Worm (Caenorhabditis elegans) whole organism, L4 larva: ENCODE results near the gene Y43F8B.1.

Experiments used
- F10B5.3 ChIP-seq: sonication (generic microtip); optimal IDR thresholded peaks from 2 replicates; lab custom pipeline; 2016; ENCODE audit warnings: mild to moderate bottlenecking, missing genetic modification characterization, missing compliant biosample characterization
- F37D6.2 ChIP-seq: sonication (generic microtip); optimal IDR thresholded peaks from 2 replicates; lab custom pipeline; 2016; ENCODE audit warnings: mild to moderate bottlenecking, missing genetic modification characterization, missing compliant biosample characterization
- T20F7.1 ChIP-seq: fragments of 200-800 bp; sonication (Bioruptor generic); optimal IDR thresholded peaks from 2 replicates; lab custom pipeline; 2018; ENCODE audit warnings: mild to moderate bottlenecking, missing genetic modification characterization, missing compliant biosample characterization
- T26A8.4 ChIP-seq: fragments of 200-800 bp; sonication (Bioruptor generic); IDR thresholded peaks from 2 replicates; pipeline ENCODE4 v1.3.6; 2022; ENCODE audit warnings: missing genetic modification characterization, missing compliant biosample characterization
- Y105C5A.15 ChIP-seq: fragments of 200-800 bp; sonication (Bioruptor generic); IDR thresholded peaks from 2 replicates; pipeline ENCODE4 v1.3.6; 2022; ENCODE audit warnings: missing genetic modification characterization, missing compliant biosample characterization
- Y75B8A.6 ChIP-seq: fragments of 200-800 bp; sonication (Bioruptor generic); IDR thresholded peaks from 2 replicates; pipeline ENCODE4 v1.3.6; 2022; ENCODE audit warnings: missing genetic modification reagents, missing genetic modification characterization, missing compliant biosample characterization
- ama-1 ChIP-seq: fragments of 150-350 bp; optimal IDR thresholded peaks from 2 replicates; lab custom pipeline; 2014; ENCODE audit warnings: inconsistent platforms, mixed read lengths
- attf-4 ChIP-seq: sonication (generic microtip); optimal IDR thresholded peaks from 3 replicates; lab custom pipeline; 2017; ENCODE audit warnings: missing biosample characterization, missing genetic modification characterization
- ceh-20 ChIP-seq: fragments of 200-800 bp; sonication (Bioruptor generic); IDR thresholded peaks from 2 replicates; pipeline ENCODE4 v1.3.6; 2022; ENCODE audit warnings: missing genetic modification reagents, missing genetic modification characterization, missing compliant biosample characterization
- ceh-28 ChIP-seq: fragments of 150-350 bp; optimal IDR thresholded peaks from 2 replicates; lab custom pipeline; 2014; ENCODE audit warnings: missing biosample characterization, missing genetic modification reagents, missing genetic modification characterization
- daf-19 ChIP-seq: fragments of 200-800 bp; sonication (Bioruptor generic); conservative IDR thresholded peaks from 2 replicates; pipeline ENCODE4 v1.3.6; 2022; ENCODE audit warnings: missing genetic modification characterization, missing compliant biosample characterization
- daf-8 ChIP-seq: fragments of 200-800 bp; sonication (Bioruptor generic); IDR thresholded peaks from 2 replicates; pipeline ENCODE4 v1.3.6; 2022; ENCODE audit warnings: missing genetic modification characterization, missing compliant biosample characterization
- dmd-6 ChIP-seq: fragments of 200-800 bp; sonication (Bioruptor generic); IDR thresholded peaks from 2 replicates; pipeline ENCODE4 v1.3.6; 2022; ENCODE audit warnings: missing genetic modification reagents, missing genetic modification characterization, missing compliant biosample characterization
- dpl-1 ChIP-seq: fragments of 150-350 bp; optimal IDR thresholded peaks from 2 replicates; lab custom pipeline; 2014; ENCODE audit warnings: missing biosample characterization, missing genetic modification reagents, missing genetic modification characterization
- duxl-1 ChIP-seq: sonication (generic microtip); optimal IDR thresholded peaks from 2 replicates; lab custom pipeline; 2016; ENCODE audit warnings: mild to moderate bottlenecking, missing genetic modification characterization, moderate library complexity, missing compliant biosample characterization; ENCODE audit not compliant: poor library complexity
- dve-1 ChIP-seq: sonication (generic microtip); optimal IDR thresholded peaks from 2 replicates; lab custom pipeline; 2017; ENCODE audit warnings: antibody characterized with exemption, mild to moderate bottlenecking, missing genetic modification characterization, missing compliant biosample characterization; ENCODE audit not compliant: insufficient read depth
- egl-27 ChIP-seq: sonication (generic microtip); optimal IDR thresholded peaks from 3 replicates; lab custom pipeline; 2017; ENCODE audit warnings: missing biosample characterization, missing genetic modification reagents, missing genetic modification characterization
- egl-43 ChIP-seq: fragments of 200-800 bp; sonication (Bioruptor generic); IDR thresholded peaks from 2 replicates; pipeline ENCODE4 v1.3.6; 2022; ENCODE audit warnings: missing genetic modification reagents, missing genetic modification characterization, missing compliant biosample characterization
- gei-8 ChIP-seq: fragments of 200-800 bp; sonication (Bioruptor generic); optimal IDR thresholded peaks from 2 replicates; lab custom pipeline; 2018; ENCODE audit warnings: mild to moderate bottlenecking, missing genetic modification characterization, missing compliant biosample characterization
- hlh-11 ChIP-seq: fragments of 200-800 bp; sonication (Bioruptor generic); optimal IDR thresholded peaks from 2 replicates; lab custom pipeline; 2018; ENCODE audit warnings: mild to moderate bottlenecking, missing genetic modification characterization, missing compliant biosample characterization
- hlh-30 ChIP-seq: sonication (generic microtip); optimal IDR thresholded peaks from 2 replicates; lab custom pipeline; 2017; ENCODE audit warnings: antibody characterized with exemption, mild to moderate bottlenecking, missing genetic modification characterization, missing compliant biosample characterization; ENCODE audit not compliant: insufficient read depth
- lin-1 ChIP-seq: fragments of 200-800 bp; sonication (Bioruptor generic); IDR thresholded peaks from 2 replicates; pipeline ENCODE4 v1.3.6; 2022; ENCODE audit warnings: missing genetic modification reagents, missing genetic modification characterization, missing compliant biosample characterization
- lin-13 ChIP-seq: fragments of 150-350 bp; optimal IDR thresholded peaks from 2 replicates; lab custom pipeline; 2014; ENCODE audit warnings: missing biosample characterization, missing genetic modification reagents, missing genetic modification characterization
- lin-38 ChIP-seq: fragments of 200-800 bp; sonication (Bioruptor generic); IDR thresholded peaks from 2 replicates; pipeline ENCODE4 v1.3.6; 2022; ENCODE audit warnings: missing genetic modification reagents, missing genetic modification characterization, missing compliant biosample characterization
- madf-9 ChIP-seq: fragments of 200-800 bp; sonication (Bioruptor generic); conservative IDR thresholded peaks from 2 replicates; pipeline ENCODE4 v1.3.6; 2022; ENCODE audit warnings: missing genetic modification reagents, missing genetic modification characterization, missing compliant biosample characterization
- mdl-1 ChIP-seq, 2 experiments: fragments of 150-350 bp in 1 of 2; sonication (generic microtip) in 1 of 2; optimal IDR thresholded peaks; 2 replicates each; lab custom pipeline; 2014 to 2017; ENCODE audit warnings: missing biosample characterization in 2 of 2, missing genetic modification characterization in 2 of 2
- mdt-29 ChIP-seq: fragments of 200-800 bp; sonication (Bioruptor generic); IDR thresholded peaks from 2 replicates; pipeline ENCODE4 v1.3.6; 2022; ENCODE audit warnings: missing genetic modification reagents, missing genetic modification characterization, missing compliant biosample characterization
- mxl-2 ChIP-seq: fragments of 200-800 bp; sonication (Bioruptor generic); conservative IDR thresholded peaks from 2 replicates; pipeline ENCODE4 v1.3.6; 2022; ENCODE audit warnings: missing genetic modification reagents, missing genetic modification characterization, missing compliant biosample characterization
- mxl-3 ChIP-seq: fragments of 200-800 bp; sonication (Bioruptor generic); optimal IDR thresholded peaks from 2 replicates; lab custom pipeline; 2018; ENCODE audit warnings: mild to moderate bottlenecking, missing genetic modification characterization, missing compliant biosample characterization
- nhr-102 ChIP-seq: sonication (generic microtip); optimal IDR thresholded peaks from 2 replicates; lab custom pipeline; 2016; ENCODE audit warnings: mild to moderate bottlenecking, missing genetic modification characterization, moderate library complexity, missing compliant biosample characterization
- nhr-28 ChIP-seq: fragments of 150-350 bp; optimal IDR thresholded peaks from 2 replicates; lab custom pipeline; 2014; ENCODE audit warnings: missing biosample characterization, missing genetic modification characterization
- nhr-41 ChIP-seq: fragments of 200-800 bp; sonication (Bioruptor generic); IDR thresholded peaks from 2 replicates; pipeline ENCODE4 v1.3.6; 2022; ENCODE audit warnings: missing genetic modification reagents, missing genetic modification characterization, missing compliant biosample characterization
- nhr-48 ChIP-seq: sonication (generic microtip); optimal IDR thresholded peaks from 2 replicates; lab custom pipeline; 2016; ENCODE audit warnings: mild to moderate bottlenecking, missing genetic modification characterization, missing compliant biosample characterization
- nhr-6 ChIP-seq: fragments of 150-350 bp; optimal IDR thresholded peaks from 2 replicates; lab custom pipeline; 2014; ENCODE audit warnings: missing biosample characterization, missing genetic modification characterization
- nhr-76 ChIP-seq: fragments of 150-350 bp; optimal IDR thresholded peaks from 2 replicates; lab custom pipeline; 2014; ENCODE audit warnings: missing biosample characterization, missing genetic modification characterization
- nhr-77 ChIP-seq: fragments of 150-350 bp; optimal IDR thresholded peaks from 2 replicates; lab custom pipeline; 2014; ENCODE audit warnings: missing biosample characterization, missing genetic modification characterization
- pha-4 ChIP-seq, 2 experiments: fragments of 150-350 bp in 1 of 2; fragments of 200-800 bp in 1 of 2; sonication (Bioruptor generic) in 1 of 2; IDR thresholded peaks in 1 of 2; optimal IDR thresholded peaks in 1 of 2; 2 replicates each; pipeline versions ENCODE4 v1.3.6 to Lab custom; 2014 to 2022; ENCODE audit warnings: missing genetic modification characterization in 2 of 2, missing genetic modification reagents in 2 of 2, missing biosample characterization in 1 of 2, missing compliant biosample characterization in 1 of 2
- php-3 ChIP-seq: fragments of 200-800 bp; sonication (Bioruptor generic); IDR thresholded peaks from 2 replicates; pipeline ENCODE4 v1.3.6; 2022; ENCODE audit warnings: missing genetic modification reagents, missing genetic modification characterization, missing compliant biosample characterization
- pqm-1 ChIP-seq: sonication (generic microtip); optimal IDR thresholded peaks from 2 replicates; lab custom pipeline; 2017; ENCODE audit warnings: missing biosample characterization, missing genetic modification characterization
- saeg-2 ChIP-seq: fragments of 200-800 bp; sonication (Bioruptor generic); IDR thresholded peaks from 2 replicates; pipeline ENCODE4 v1.3.6; 2022; ENCODE audit warnings: missing genetic modification reagents, missing genetic modification characterization, missing compliant biosample characterization
- spr-1 ChIP-seq: sonication (generic microtip); optimal IDR thresholded peaks from 2 replicates; lab custom pipeline; 2016; ENCODE audit warnings: mild to moderate bottlenecking, missing genetic modification characterization, missing compliant biosample characterization
- tag-97 ChIP-seq: fragments of 200-800 bp; sonication (Bioruptor generic); IDR thresholded peaks from 2 replicates; pipeline ENCODE4 v1.3.6; 2022; ENCODE audit warnings: missing genetic modification characterization, missing compliant biosample characterization
- tra-1 ChIP-seq: fragments of 200-800 bp; sonication (Bioruptor generic); IDR thresholded peaks from 2 replicates; pipeline ENCODE4 v1.3.6; 2022; ENCODE audit warnings: missing genetic modification reagents, missing genetic modification characterization, missing compliant biosample characterization
- unc-62 ChIP-seq, 3 experiments: fragments of 150-350 bp in 1 of 3; sonication (generic microtip); optimal IDR thresholded peaks in 2 of 3; peaks in 1 of 3; 1 replicate in 1 of 3; 2 replicates in 2 of 3; lab custom pipeline; 2014 to 2017; ENCODE audit warnings: missing biosample characterization in 3 of 3, missing genetic modification characterization in 3 of 3, missing genetic modification reagents in 3 of 3, missing genotype in 1 of 3
- zag-1 ChIP-seq: fragments of 150-350 bp; optimal IDR thresholded peaks from 2 replicates; lab custom pipeline; 2014; ENCODE audit warnings: missing biosample characterization, missing genetic modification characterization
- zfp-3 ChIP-seq: fragments of 200-800 bp; sonication (Bioruptor generic); conservative IDR thresholded peaks from 2 replicates; pipeline ENCODE4 v1.3.6; 2022; ENCODE audit warnings: missing genetic modification reagents, missing genetic modification characterization, missing compliant biosample characterization
- ztf-7 ChIP-seq: fragments of 150-350 bp; optimal IDR thresholded peaks from 2 replicates; lab custom pipeline; 2014; ENCODE audit warnings: missing biosample characterization, missing genetic modification characterization

Gene Y43F8B.1

ce11 chrV:19529168-19529567, 16.8 kb downstream of the Y43F8B.1 start (continued):
- TF ChIP-seq Y75B8A.6 (GFP tag; lab: Robert Waterston, UW): no peak
- no peak for TF ChIP-seq ceh-28
- peak; percentile 83 for TF ChIP-seq T26A8.4
- TF ChIP-seq nhr-76 (tag; lab: Kevin White, UChicago): no peak
- no peak for TF ChIP-seq daf-8 (GFP tag; lab: Robert Waterston, UW)
- TF ChIP-seq hlh-11 (tag; lab: Kevin White, UChicago): peak; percentile 98
- TF ChIP-seq ama-1 (lab: Kevin White, UChicago): peak; percentile 26
- TF ChIP-seq daf-19 (GFP tag; lab: Robert Waterston, UW): peak; percentile 74; the same call in 1 of the 2 replicates
- TF ChIP-seq mdl-1 (tag; optimal IDR thresholded peaks at IDR 0.05; lab: Kevin White, UChicago): peak; percentile 97 to 100
- no peak for TF ChIP-seq F10B5.3 (tag; lab: Kevin White, UChicago)
- TF ChIP-seq dpl-1 (GFP tag; lab: Kevin White, UChicago): peak; percentile 50
- TF ChIP-seq ztf-7 (tag; lab: Kevin White, UChicago): peak; percentile 54
- peak; percentile 99 for TF ChIP-seq dve-1 (tag; lab: Kevin White, UChicago)
- peak; percentile 58 for TF ChIP-seq lin-13 (GFP tag; lab: Kevin White, UChicago)

- TF ChIP-seq spr-1 (tag; lab: Kevin White, UChicago) (no peak), mxl-2 (peak; percentile 89), attf-4 (no peak), nhr-102 (tag; lab: Kevin White, UChicago) (peak; percentile 79), zfp-3 (0 out of 2 replicates have a peak, but pooled peaks have one; percentile 14), pqm-1 (peak; percentile 97), madf-9 (GFP tag; lab: Robert Waterston, UW) (no peak), nhr-48 (peak; percentile 83), mdt-29 (GFP tag; lab: Robert Waterston, UW) (peak; percentile 59), nhr-6 (peak; percentile 11), tag-97 (GFP tag; lab: Robert Waterston, UW) (no peak), ceh-20 (GFP tag; lab: Robert Waterston, UW) (peak; percentile 97), Y75B8A.6 (GFP tag; lab: Robert Waterston, UW) (0 out of 2 replicates have a peak, but pooled peaks have one; percentile 34), egl-43 (GFP tag; lab: Robert Waterston, UW) (no peak), unc-62 (GFP tag; optimal IDR thresholded peaks at IDR 0.05 in 1 of 2; lab: Kevin White, UChicago) (peak in 1 of 2 experiments; percentile 79), unc-62 (tag; optimal IDR thresholded peaks at IDR 0.05; lab: Kevin White, UChicago) (no peak), pha-4 (GFP tag; IDR thresholded peaks at IDR 0.05; lab: Robert Waterston, UW) (peak; percentile 66), pha-4 (tag; optimal IDR thresholded peaks at IDR 0.05; lab: Kevin White, UChicago) (peak; percentile 6), F37D6.2 (tag; lab: Kevin White, UChicago) (no peak), nhr-77 (tag; lab: Kevin White, UChicago) (peak; percentile 91), nhr-41 (GFP tag; lab: Robert Waterston, UW) (peak; percentile 75; the same call in 1 of the 2 replicates), saeg-2 (GFP tag; lab: Robert Waterston, UW) (peak; percentile 79), zag-1 (no peak), mdl-1 (tag; optimal IDR thresholded peaks at IDR 0.05; lab: Kevin White, UChicago) (peak; percentile 5 to 91), egl-27 (tag; lab: Kevin White, UChicago) (no peak), dmd-6 (GFP tag; lab: Robert Waterston, UW) (peak; percentile 100), php-3 (GFP tag; lab: Robert Waterston, UW) (peak; percentile 100), duxl-1 (tag; lab: Kevin White, UChicago) (no peak), T26A8.4 (peak; percentile 16; the same call in 1 of the 2 replicates), Y105C5A.15 (GFP tag; lab: Robert Waterston, UW) (no peak), lin-38 (GFP tag; lab: Robert Waterston, UW) (0 out of 2 replicates have a peak, but pooled peaks have one; percentile 12), mxl-3 (GFP tag; lab: Kevin White, UChicago) (peak; percentile 89), lin-1 (GFP tag; lab: Robert Waterston, UW) (peak; percentile 88), nhr-28 (peak; percentile 97), hlh-11 (tag; lab: Kevin White, UChicago) (peak; percentile 98), hlh-30 (tag; lab: Kevin White, UChicago) (peak; percentile 96), T20F7.1 (peak; percentile 74), tra-1 (GFP tag; lab: Robert Waterston, UW) (peak; percentile 97), gei-8 (peak; percentile 82)
Observed at ce11 chrV:19527565-19527964, 18.4 kb downstream of the Y43F8B.1 start.
